Fruit fly (Drosophila melanogaster) S2 (cell line): ENCODE results near the gene CG8142.

Experiments used
- CG8478 ChIP-seq: fragments of >200 bp; optimal IDR thresholded peaks from 2 replicates; lab custom pipeline; 2018
- CTCF ChIP-seq, 2 experiments: fragments of >200 bp; optimal IDR thresholded peaks; 2 replicates each; lab custom pipeline; 2018

DNA sequence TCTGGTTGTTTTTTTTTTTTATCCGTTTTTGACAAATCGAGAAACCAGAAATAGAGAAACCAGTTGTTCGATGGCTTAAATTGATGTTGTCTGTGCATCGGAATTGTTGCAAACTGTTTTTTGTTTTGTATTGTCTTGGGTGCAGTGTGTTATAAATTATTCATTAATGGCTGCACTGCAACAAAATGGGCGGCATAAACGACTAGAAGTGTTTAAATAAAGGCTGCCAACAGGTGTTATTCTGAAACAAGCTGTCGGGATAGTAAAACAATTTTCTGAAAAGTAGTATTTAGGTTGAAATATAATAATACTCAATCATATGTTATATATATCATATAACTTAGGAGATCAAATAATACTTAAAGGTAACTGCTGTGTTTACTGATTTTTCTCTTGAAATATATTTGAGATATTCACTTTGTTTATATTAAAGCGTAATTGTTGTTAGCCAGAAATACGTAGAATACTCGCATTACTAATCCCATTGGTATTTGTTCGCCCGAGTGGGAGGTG, 8.0 kb downstream of the CG8142 start:
- TF ChIP-seq CTCF (optimal IDR thresholded peaks at IDR 0.05; lab: Kevin White, UChicago) (no peak), CG8478 (lab: Kevin White, UChicago) (no peak)
